Worm (Caenorhabditis elegans) whole organism, L4 larva: ENCODE data around the gene dhrr-1.
"Not testable (repeated sequence)": the region's sequence is repeated elsewhere in the genome, so short reads cannot be mapped to it uniquely, and the experiment has no call there.

ENCODE experiments used
- R02D3.7 ChIP-seq: fragments of 150-350 bp; sonication (generic microtip); optimal IDR thresholded peaks from 3 replicates; lab custom pipeline; 2014; ENCODE audit warnings: missing biosample characterization, missing genetic modification characterization
- Y105C5A.15 ChIP-seq: fragments of 200-800 bp; sonication (Bioruptor generic); IDR thresholded peaks from 2 replicates; pipeline ENCODE4 v1.3.6; 2022; ENCODE audit warnings: missing genetic modification characterization, missing compliant biosample characterization
- Y5F2A.4 ChIP-seq: fragments of 200-800 bp; sonication (Bioruptor generic); optimal IDR thresholded peaks from 2 replicates; lab custom pipeline; 2018; ENCODE audit warnings: mild to moderate bottlenecking, missing genetic modification characterization, missing compliant biosample characterization
- Y75B8A.6 ChIP-seq: fragments of 200-800 bp; sonication (Bioruptor generic); IDR thresholded peaks from 2 replicates; pipeline ENCODE4 v1.3.6; 2022; ENCODE audit warnings: missing genetic modification reagents, missing genetic modification characterization, missing compliant biosample characterization
- aha-1 ChIP-seq: fragments of 150-350 bp; peaks from one replicate; lab custom pipeline; 2014; ENCODE audit warnings: missing biosample characterization, missing genetic modification characterization
- arid-1 ChIP-seq: fragments of 200-800 bp; sonication (Bioruptor generic); conservative IDR thresholded peaks from 2 replicates; pipeline ENCODE4 v1.3.6; 2022; ENCODE audit warnings: missing genetic modification reagents, missing genetic modification characterization, missing compliant biosample characterization
- daf-16 ChIP-seq, 3 experiments: sonication (generic microtip); optimal IDR thresholded peaks; 2 replicates each; lab custom pipeline; 2016 to 2017; ENCODE audit warnings: missing genetic modification characterization in 3 of 3, missing genetic modification reagents in 3 of 3, mild to moderate bottlenecking in 2 of 3, missing compliant biosample characterization in 2 of 3, missing biosample characterization in 1 of 3, moderate library complexity in 1 of 3
- daf-19 ChIP-seq: fragments of 200-800 bp; sonication (Bioruptor generic); conservative IDR thresholded peaks from 2 replicates; pipeline ENCODE4 v1.3.6; 2022; ENCODE audit warnings: missing genetic modification characterization, missing compliant biosample characterization
- daf-8 ChIP-seq: fragments of 200-800 bp; sonication (Bioruptor generic); IDR thresholded peaks from 2 replicates; pipeline ENCODE4 v1.3.6; 2022; ENCODE audit warnings: missing genetic modification characterization, missing compliant biosample characterization
- dve-1 ChIP-seq: sonication (generic microtip); optimal IDR thresholded peaks from 2 replicates; lab custom pipeline; 2017; ENCODE audit warnings: antibody characterized with exemption, mild to moderate bottlenecking, missing genetic modification characterization, missing compliant biosample characterization; ENCODE audit not compliant: insufficient read depth
- hif-1 ChIP-seq, 2 experiments: sonication (generic microtip); optimal IDR thresholded peaks; 2 replicates each; lab custom pipeline; 2016 to 2017; ENCODE audit warnings: missing compliant biosample characterization in 2 of 2, missing genetic modification characterization in 2 of 2, missing genetic modification reagents in 2 of 2, missing genotype in 2 of 2, mild to moderate bottlenecking in 1 of 2
- lim-7 ChIP-seq: fragments of 200-800 bp; sonication (Bioruptor generic); IDR thresholded peaks from 2 replicates; pipeline ENCODE4 v1.3.6; 2022; ENCODE audit warnings: missing genetic modification characterization, missing compliant biosample characterization
- lin-13 ChIP-seq: fragments of 150-350 bp; optimal IDR thresholded peaks from 2 replicates; lab custom pipeline; 2014; ENCODE audit warnings: missing biosample characterization, missing genetic modification reagents, missing genetic modification characterization
- lin-29 ChIP-seq: fragments of 200-800 bp; sonication (Bioruptor generic); IDR thresholded peaks from 2 replicates; pipeline ENCODE4 v1.3.6; 2022; ENCODE audit warnings: missing genetic modification reagents, missing genetic modification characterization, missing compliant biosample characterization
- lin-38 ChIP-seq: fragments of 200-800 bp; sonication (Bioruptor generic); IDR thresholded peaks from 2 replicates; pipeline ENCODE4 v1.3.6; 2022; ENCODE audit warnings: missing genetic modification reagents, missing genetic modification characterization, missing compliant biosample characterization
- lin-39 ChIP-seq: fragments of 150-350 bp; optimal IDR thresholded peaks from 2 replicates; lab custom pipeline; 2014; ENCODE audit warnings: missing biosample characterization, missing genetic modification reagents, missing genetic modification characterization
- madf-5 ChIP-seq, 2 experiments: fragments of 200-800 bp; sonication (Bioruptor generic); IDR thresholded peaks; 2 replicates each; pipeline ENCODE4 v1.3.6; 2022; ENCODE audit warnings: missing compliant biosample characterization in 2 of 2, missing genetic modification characterization in 2 of 2
- mes-2 ChIP-seq: sonication (generic microtip); optimal IDR thresholded peaks from 2 replicates; lab custom pipeline; 2016; ENCODE audit warnings: missing genotype, mild to moderate bottlenecking, missing genetic modification characterization, missing compliant biosample characterization; ENCODE audit not compliant: poor library complexity, severe bottlenecking
- nhr-102 ChIP-seq: sonication (generic microtip); optimal IDR thresholded peaks from 2 replicates; lab custom pipeline; 2016; ENCODE audit warnings: mild to moderate bottlenecking, missing genetic modification characterization, moderate library complexity, missing compliant biosample characterization
- nhr-111 ChIP-seq: fragments of 200-800 bp; sonication (Bioruptor generic); optimal IDR thresholded peaks from 2 replicates; lab custom pipeline; 2018; ENCODE audit warnings: mild to moderate bottlenecking, missing genetic modification characterization, missing compliant biosample characterization
- nhr-42 ChIP-seq: fragments of 200-800 bp; sonication (Bioruptor generic); IDR thresholded peaks from 2 replicates; pipeline ENCODE4 v1.3.6; 2022; ENCODE audit warnings: missing genetic modification characterization, missing compliant biosample characterization
- nhr-48 ChIP-seq: sonication (generic microtip); optimal IDR thresholded peaks from 2 replicates; lab custom pipeline; 2016; ENCODE audit warnings: mild to moderate bottlenecking, missing genetic modification characterization, missing compliant biosample characterization
- nhr-76 ChIP-seq: fragments of 150-350 bp; optimal IDR thresholded peaks from 2 replicates; lab custom pipeline; 2014; ENCODE audit warnings: missing biosample characterization, missing genetic modification characterization
- pha-4 ChIP-seq, 2 experiments: fragments of 150-350 bp in 1 of 2; fragments of 200-800 bp in 1 of 2; sonication (Bioruptor generic) in 1 of 2; IDR thresholded peaks in 1 of 2; optimal IDR thresholded peaks in 1 of 2; 2 replicates each; pipeline versions ENCODE4 v1.3.6 to Lab custom; 2014 to 2022; ENCODE audit warnings: missing genetic modification characterization in 2 of 2, missing genetic modification reagents in 2 of 2, missing biosample characterization in 1 of 2, missing compliant biosample characterization in 1 of 2
- pqm-1 ChIP-seq: sonication (generic microtip); optimal IDR thresholded peaks from 2 replicates; lab custom pipeline; 2017; ENCODE audit warnings: missing biosample characterization, missing genetic modification characterization
- snpc-4 ChIP-seq: fragments of 150-350 bp; optimal IDR thresholded peaks from 2 replicates; lab custom pipeline; 2014; ENCODE audit warnings: missing biosample characterization, missing genetic modification characterization
- unc-39 ChIP-seq: sonication (generic microtip); optimal IDR thresholded peaks from 2 replicates; lab custom pipeline; 2017; ENCODE audit warnings: missing biosample characterization, missing genetic modification characterization
- unc-62 ChIP-seq, 3 experiments: fragments of 150-350 bp in 1 of 3; sonication (generic microtip); optimal IDR thresholded peaks in 2 of 3; peaks in 1 of 3; 1 replicate in 1 of 3; 2 replicates in 2 of 3; lab custom pipeline; 2014 to 2017; ENCODE audit warnings: missing biosample characterization in 3 of 3, missing genetic modification characterization in 3 of 3, missing genetic modification reagents in 3 of 3, missing genotype in 1 of 3
- vab-7 ChIP-seq: fragments of 200-800 bp; sonication (Bioruptor generic); IDR thresholded peaks from 2 replicates; pipeline ENCODE4 v1.3.6; 2022; ENCODE audit warnings: missing genetic modification reagents, missing genetic modification characterization, missing compliant biosample characterization

Gene dhrr-1

DNA sequence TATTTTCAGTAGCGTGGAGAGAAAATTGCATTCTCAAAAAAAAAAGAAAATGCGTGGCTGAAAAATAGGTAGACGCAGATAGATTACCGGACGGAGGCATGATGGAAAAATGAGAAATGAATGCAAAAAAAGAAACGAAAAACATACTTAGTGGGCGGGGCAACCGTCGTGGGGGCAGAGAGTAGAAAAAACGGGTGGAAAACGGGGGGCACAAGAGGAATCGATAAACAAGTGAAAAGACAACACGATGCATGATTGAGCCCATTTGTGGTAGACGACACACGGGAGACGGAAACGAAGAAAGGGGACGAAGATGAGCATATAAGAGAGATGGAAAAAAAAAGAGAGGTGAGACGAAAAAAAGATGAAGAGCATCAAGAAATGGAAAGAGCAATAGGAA, 44.1 kb downstream of the dhrr-1 start (continued):
- no peak for TF ChIP-seq lin-29 (GFP tag; lab: Robert Waterston, UW)
- no peak for TF ChIP-seq Y105C5A.15 (GFP tag; lab: Robert Waterston, UW)
- TF ChIP-seq hif-1 (tag; optimal IDR thresholded peaks at IDR 0.05; lab: Kevin White, UChicago) = no peak
- no peak for TF ChIP-seq pha-4 (GFP tag; IDR thresholded peaks at IDR 0.05; lab: Robert Waterston, UW)
- TF ChIP-seq pha-4 (tag; optimal IDR thresholded peaks at IDR 0.05; lab: Kevin White, UChicago) = no peak
- TF ChIP-seq lin-39 (tag; lab: Kevin White, UChicago) = no peak

DNA sequence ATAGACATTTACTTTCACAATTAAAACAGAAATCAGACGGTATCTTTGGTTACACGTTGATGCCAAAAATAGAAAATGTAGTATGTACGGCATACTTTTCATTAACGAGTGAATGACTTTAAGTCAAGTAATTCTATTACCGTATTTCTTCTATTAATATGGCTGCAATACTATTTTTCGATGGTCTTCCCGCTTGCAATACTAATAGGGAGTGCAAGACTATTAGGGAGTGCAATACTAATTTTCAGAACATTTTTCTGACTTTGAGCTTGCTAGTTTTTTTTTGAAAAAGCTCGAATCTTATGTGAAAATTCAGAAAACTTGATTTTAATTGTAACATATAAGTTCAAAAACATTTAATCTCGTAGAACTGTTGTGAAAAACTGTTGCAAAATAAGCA, 45.3 kb downstream of the dhrr-1 start, which contains the start of gene R08D7.7:
Gene R08D7.7 (plus strand): TSS at position 301 of the 400 bp plus-strand sequence.
- not testable (repeated sequence) for TF ChIP-seq aha-1 (tag; lab: Kevin White, UChicago); nhr-42 (GFP tag; lab: Robert Waterston, UW); vab-7 (GFP tag; lab: Robert Waterston, UW)

DNA sequence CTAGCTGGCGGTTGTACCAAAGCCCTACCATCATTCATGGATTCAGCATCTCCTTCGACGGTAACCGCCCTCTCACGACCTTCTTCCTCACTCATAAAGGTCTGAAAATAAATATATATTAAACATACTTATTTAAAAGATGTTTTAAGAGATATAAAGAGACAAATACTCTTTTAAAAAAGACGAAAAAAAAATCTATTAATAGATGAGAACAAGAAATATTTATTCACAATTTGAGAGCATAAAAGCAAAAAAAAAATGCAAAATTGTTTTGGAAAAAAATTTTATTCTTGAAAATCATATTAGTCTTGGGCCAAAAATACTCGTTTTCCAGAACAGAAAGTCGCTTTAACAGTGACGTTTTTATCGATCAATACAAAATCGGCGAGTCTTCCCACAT, 52.2 kb downstream of the dhrr-1 start, which contains the start of gene skat-1:
Gene skat-1 (minus strand): TSS at position 101 of the 400 bp plus-strand sequence.
- no peak for TF ChIP-seq snpc-4
- peak; percentile 7 for TF ChIP-seq nhr-102
- no peak for TF ChIP-seq daf-19 (GFP tag; lab: Robert Waterston, UW)
- TF ChIP-seq lin-38 (GFP tag; lab: Robert Waterston, UW) = peak; percentile 21; the same call in 1 of the 2 replicates

DNA sequence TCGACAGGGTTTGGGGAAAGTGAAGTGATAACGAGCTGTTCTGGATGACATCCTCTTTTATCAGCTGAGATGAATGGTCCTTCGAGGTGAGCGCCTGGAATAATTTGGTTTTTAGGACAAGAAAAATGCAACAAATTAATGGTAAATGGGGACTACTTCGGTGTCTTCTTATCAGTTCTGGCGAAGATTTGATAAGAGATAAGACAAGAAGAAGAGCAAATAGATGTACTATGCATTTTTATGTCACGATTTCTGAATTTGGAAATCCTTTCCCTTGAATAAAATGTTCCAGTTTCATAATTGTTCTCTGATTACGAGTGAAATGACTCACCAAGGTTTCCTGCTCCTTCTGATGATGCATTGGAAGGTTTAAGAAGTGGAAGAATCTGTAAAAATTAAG, 53.4 kb downstream of the dhrr-1 start:
- 0 out of 4 replicates have a peak, but pooled peaks of 1 of the 2 experiments have one; percentile 0 for TF ChIP-seq madf-5 (GFP tag; IDR thresholded peaks at IDR 0.05; lab: Robert Waterston, UW)
- TF ChIP-seq pqm-1 = peak; percentile 80
- TF ChIP-seq R02D3.7 (tag; lab: Kevin White, UChicago) = no peak

DNA sequence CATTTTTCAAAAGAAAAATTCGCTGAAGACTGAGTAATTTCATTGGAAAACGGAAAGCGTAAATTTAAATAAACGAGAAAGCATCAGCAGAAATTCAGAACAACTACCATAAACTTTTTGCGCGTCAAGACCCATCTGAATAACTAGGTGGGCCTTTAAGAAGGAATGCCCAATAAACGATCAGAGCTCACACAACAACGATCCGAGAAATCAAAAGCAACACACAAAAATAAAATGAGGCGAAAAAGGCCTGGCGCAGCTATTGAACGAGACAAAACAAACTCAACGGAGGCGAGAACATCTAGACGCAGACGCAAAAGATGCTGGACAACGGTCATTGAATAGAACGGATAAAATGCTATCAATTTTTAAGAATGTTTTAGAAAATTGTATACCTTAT, 54.4 kb downstream of the dhrr-1 start:
- TF ChIP-seq unc-62 (GFP tag; optimal IDR thresholded peaks at IDR 0.05 in 1 of 2; lab: Kevin White, UChicago) (peak in 1 of 2 experiments; percentile 91), unc-62 (tag; optimal IDR thresholded peaks at IDR 0.05; lab: Kevin White, UChicago) (no peak), lin-13 (GFP tag; lab: Kevin White, UChicago) (no peak), R02D3.7 (tag; lab: Kevin White, UChicago) (no peak), daf-8 (GFP tag; lab: Robert Waterston, UW) (no peak), dve-1 (tag; lab: Kevin White, UChicago) (peak; percentile 5), aha-1 (tag; lab: Kevin White, UChicago) (peak; percentile 57)

DNA sequence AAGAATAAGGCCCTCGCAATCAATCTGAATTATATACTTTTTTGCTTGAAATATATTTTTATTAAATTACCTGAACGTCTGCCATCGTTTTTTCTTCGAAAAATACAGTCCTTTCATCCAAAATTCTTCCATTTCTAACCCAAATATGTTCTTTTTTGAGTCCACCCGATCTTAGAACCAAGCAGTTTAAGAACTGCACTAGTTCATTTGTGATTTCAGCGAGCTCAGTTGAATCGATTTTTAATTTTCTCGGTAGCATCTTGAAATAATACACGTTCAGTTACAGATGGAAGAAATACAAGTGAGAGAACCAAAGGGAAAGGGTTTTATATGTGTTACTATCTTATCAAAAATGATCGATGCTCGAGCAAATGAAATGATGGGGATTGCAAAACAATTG, 55.1 kb downstream of the dhrr-1 start, which contains the start of gene F59B2.3:
Gene F59B2.3 (minus strand): TSS at position 259 of the 400 bp plus-strand sequence.
- TF ChIP-seq pha-4 (GFP tag; IDR thresholded peaks at IDR 0.05; lab: Robert Waterston, UW) = no peak
- no peak for TF ChIP-seq pha-4 (tag; optimal IDR thresholded peaks at IDR 0.05; lab: Kevin White, UChicago)
- no peak for TF ChIP-seq daf-16 (GFP tag; optimal IDR thresholded peaks at IDR 0.05; lab: Kevin White, UChicago)
- no peak for TF ChIP-seq daf-16 (tag; optimal IDR thresholded peaks at IDR 0.05; lab: Kevin White, UChicago)
- 0 out of 2 replicates have a peak, but pooled peaks have one; percentile 25 for TF ChIP-seq arid-1 (GFP tag; lab: Robert Waterston, UW)
- peak; percentile 35 for TF ChIP-seq pqm-1
- TF ChIP-seq lin-38 (GFP tag; lab: Robert Waterston, UW) = 0 out of 2 replicates have a peak, but pooled peaks have one; percentile 6
- peak; percentile 68 for TF ChIP-seq aha-1 (tag; lab: Kevin White, UChicago)
- peak; percentile 4 for TF ChIP-seq Y5F2A.4

DNA sequence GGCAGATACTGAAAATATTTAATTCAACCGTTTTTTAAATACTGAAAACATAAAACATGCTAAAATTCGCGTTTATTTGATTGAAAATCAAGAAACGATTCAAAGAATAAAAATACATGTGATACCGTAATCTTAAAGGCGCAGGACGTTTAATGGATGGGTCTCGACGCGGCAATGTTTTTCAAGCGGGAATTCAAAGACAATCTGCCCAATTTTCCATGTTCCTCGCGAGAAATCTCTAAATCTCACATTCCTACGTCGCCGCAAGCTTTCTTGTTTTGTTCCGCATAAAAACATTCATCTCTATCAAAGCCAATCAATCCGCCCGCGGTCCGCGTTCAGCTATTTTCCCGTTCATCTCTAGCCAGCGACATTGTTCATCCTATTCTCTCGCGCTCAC, 57.0 kb downstream of the dhrr-1 start:
- TF ChIP-seq nhr-111 (GFP tag; lab: Kevin White, UChicago) = no peak
- no peak for TF ChIP-seq dve-1 (tag; lab: Kevin White, UChicago)
- TF ChIP-seq lin-38 (GFP tag; lab: Robert Waterston, UW) = 0 out of 2 replicates have a peak, but pooled peaks have one; percentile 13
- peak; percentile 51 for TF ChIP-seq aha-1 (tag; lab: Kevin White, UChicago)
- TF ChIP-seq mes-2 (tag; lab: Kevin White, UChicago) = no peak
- no peak for TF ChIP-seq lim-7 (GFP tag; lab: Robert Waterston, UW)
- TF ChIP-seq nhr-76 (tag; lab: Kevin White, UChicago) = no peak
- no peak for TF ChIP-seq snpc-4
- TF ChIP-seq unc-39 = no peak
- TF ChIP-seq daf-8 (GFP tag; lab: Robert Waterston, UW) = no peak
- no peak for TF ChIP-seq hif-1 (tag; optimal IDR thresholded peaks at IDR 0.05; lab: Kevin White, UChicago)
- TF ChIP-seq Y75B8A.6 = no peak
- no peak for TF ChIP-seq nhr-48 (tag; lab: Kevin White, UChicago)
